Worm (Caenorhabditis elegans): ENCODE measurements around the gene sru-37.

ce11 chrV:9764552-9764951 lies 40.7 kb upstream of the sru-37 start:
- TF ChIP-seq ama-1 (optimal IDR thresholded peaks at IDR 0.05) (no peak), lim-6 (tag; optimal IDR thresholded peaks at IDR 0.05) (no peak), nhr-232 (tag; optimal IDR thresholded peaks at IDR 0.05) (no peak), ref-2 (tag; optimal IDR thresholded peaks at IDR 0.05) (no peak), pha-4 (tag; optimal IDR thresholded peaks at IDR 0.05) (no peak), unc-86 (tag; optimal IDR thresholded peaks at IDR 0.05) (no peak), F13H6.1 (tag; optimal IDR thresholded peaks at IDR 0.05) (no peak)
